Worm (Caenorhabditis elegans) whole organism, young adult: ENCODE results near the gene F25E5.5.

Experiments used
- C06A6.2 ChIP-seq: fragments of 200-800 bp; sonication (Bioruptor generic); conservative IDR thresholded peaks from 2 replicates; pipeline ENCODE4 v1.3.6; 2022; ENCODE audit warnings: missing genetic modification characterization, missing compliant biosample characterization
- F37B4.10 ChIP-seq: fragments of 200-800 bp; sonication (Bioruptor generic); IDR thresholded peaks from 2 replicates; pipeline ENCODE4 v1.3.6; 2022; ENCODE audit warnings: missing genetic modification characterization, missing compliant biosample characterization
- F49E8.2 ChIP-seq: sonication (generic microtip); optimal IDR thresholded peaks from 3 replicates; lab custom pipeline; 2017; ENCODE audit warnings: missing genetic modification characterization, mild to moderate bottlenecking, missing compliant biosample characterization, antibody characterized with exemption, moderate library complexity; ENCODE audit not compliant: insufficient read depth
- F57A8.1 ChIP-seq: fragments of 200-800 bp; sonication (Bioruptor generic); optimal IDR thresholded peaks from 2 replicates; lab custom pipeline; 2018; ENCODE audit warnings: mild to moderate bottlenecking, missing genetic modification characterization, moderate library complexity, missing compliant biosample characterization
- K12H6.12 ChIP-seq: fragments of 200-800 bp; sonication (Bioruptor generic); optimal IDR thresholded peaks from 2 replicates; lab custom pipeline; 2018; ENCODE audit warnings: mild to moderate bottlenecking, missing genetic modification characterization, missing compliant biosample characterization
- T07F8.4 ChIP-seq: sonication (generic microtip); optimal IDR thresholded peaks from 2 replicates; lab custom pipeline; 2016; ENCODE audit warnings: mild to moderate bottlenecking, missing genetic modification characterization, moderate library complexity, missing compliant biosample characterization
- T26A5.8 ChIP-seq: sonication (generic microtip); optimal IDR thresholded peaks from 2 replicates; lab custom pipeline; 2016; ENCODE audit warnings: missing genetic modification characterization, missing compliant biosample characterization
- Y53F4B.3 ChIP-seq: fragments of 200-800 bp; sonication (Bioruptor generic); IDR thresholded peaks from 2 replicates; pipeline ENCODE4 v1.3.6; 2022; ENCODE audit warnings: missing genetic modification reagents, missing genetic modification characterization, missing compliant biosample characterization
- aptf-2 ChIP-seq: fragments of 200-800 bp; sonication (Bioruptor generic); conservative IDR thresholded peaks from 2 replicates; pipeline ENCODE4 v1.3.6; 2022; ENCODE audit warnings: missing genetic modification reagents, missing genetic modification characterization, missing compliant biosample characterization
- attf-3 ChIP-seq: fragments of 200-800 bp; sonication (Bioruptor generic); conservative IDR thresholded peaks from 2 replicates; pipeline ENCODE4 v1.3.6; 2022; ENCODE audit warnings: missing genetic modification reagents, missing genetic modification characterization, missing compliant biosample characterization
- attf-6 ChIP-seq: fragments of 200-800 bp; sonication (Bioruptor generic); IDR thresholded peaks from 2 replicates; pipeline ENCODE4 v1.3.6; 2022; ENCODE audit warnings: missing genetic modification reagents, missing genetic modification characterization, missing compliant biosample characterization
- ceh-79 ChIP-seq: sonication (generic microtip); optimal IDR thresholded peaks from 2 replicates; lab custom pipeline; 2017; ENCODE audit warnings: mild to moderate bottlenecking, missing genetic modification characterization, missing compliant biosample characterization
- dpl-1 ChIP-seq: fragments of 150-350 bp; optimal IDR thresholded peaks from 2 replicates; lab custom pipeline; 2014; ENCODE audit warnings: missing biosample characterization, missing genetic modification reagents, missing genetic modification characterization
- efl-1 ChIP-seq: fragments of 150-350 bp; optimal IDR thresholded peaks from 2 replicates; lab custom pipeline; 2014; ENCODE audit warnings: missing biosample characterization, missing genetic modification reagents, missing genetic modification characterization
- egrh-3 ChIP-seq: fragments of 200-800 bp; sonication (Bioruptor generic); IDR thresholded peaks from 2 replicates; pipeline ENCODE4 v1.3.6; 2022; ENCODE audit warnings: missing genetic modification reagents, missing genetic modification characterization, missing compliant biosample characterization
- him-1 ChIP-seq: sonication (generic microtip); optimal IDR thresholded peaks from 2 replicates; lab custom pipeline; 2016; ENCODE audit warnings: missing genotype, missing genetic modification reagents, missing genetic modification characterization, missing compliant biosample characterization
- hlh-12 ChIP-seq: sonication (generic microtip); optimal IDR thresholded peaks from 2 replicates; lab custom pipeline; 2016; ENCODE audit warnings: missing genetic modification characterization, missing compliant biosample characterization
- hlh-26 ChIP-seq: fragments of 200-800 bp; sonication (Bioruptor generic); conservative IDR thresholded peaks from 2 replicates; pipeline ENCODE4 v1.3.6; 2022; ENCODE audit warnings: missing genetic modification reagents, missing genetic modification characterization, missing compliant biosample characterization
- let-526 ChIP-seq: fragments of 200-800 bp; sonication (Bioruptor generic); IDR thresholded peaks from 2 replicates; pipeline ENCODE4 v1.3.6; 2022; ENCODE audit warnings: missing genetic modification reagents, missing genetic modification characterization, missing compliant biosample characterization
- lin-54 ChIP-seq: fragments of 200-800 bp; sonication (Bioruptor generic); optimal IDR thresholded peaks from 2 replicates; lab custom pipeline; 2018; ENCODE audit warnings: mild to moderate bottlenecking, missing genetic modification characterization, missing compliant biosample characterization
- lsy-27 ChIP-seq: sonication (generic microtip); optimal IDR thresholded peaks from 2 replicates; lab custom pipeline; 2017; ENCODE audit warnings: missing genetic modification characterization, mild to moderate bottlenecking, missing compliant biosample characterization, antibody characterized with exemption, missing genotype, borderline replicate concordance; ENCODE audit not compliant: insufficient read depth
- madf-10 ChIP-seq: sonication (generic microtip); optimal IDR thresholded peaks from 2 replicates; lab custom pipeline; 2016; ENCODE audit warnings: mild to moderate bottlenecking, missing genetic modification characterization, missing compliant biosample characterization
- madf-8 ChIP-seq: fragments of 200-800 bp; sonication (Bioruptor generic); conservative IDR thresholded peaks from 2 replicates; pipeline ENCODE4 v1.3.6; 2022; ENCODE audit warnings: missing genetic modification reagents, missing genetic modification characterization, missing compliant biosample characterization
- mel-28 ChIP-seq: sonication (generic microtip); optimal IDR thresholded peaks from 2 replicates; lab custom pipeline; 2016; ENCODE audit warnings: borderline replicate concordance, mild to moderate bottlenecking, missing genetic modification characterization, missing compliant biosample characterization
- mes-4 ChIP-seq: sonication (generic microtip); optimal IDR thresholded peaks from 2 replicates; lab custom pipeline; 2016; ENCODE audit warnings: missing genotype, missing genetic modification characterization, missing compliant biosample characterization
- nfya-2 ChIP-seq: fragments of 200-800 bp; sonication (Bioruptor generic); IDR thresholded peaks from 2 replicates; pipeline ENCODE4 v1.3.6; 2022; ENCODE audit warnings: missing genetic modification reagents, missing genetic modification characterization, missing compliant biosample characterization
- pbrm-1 ChIP-seq: fragments of 200-800 bp; sonication (Bioruptor generic); IDR thresholded peaks from 2 replicates; pipeline ENCODE4 v1.3.6; 2022; ENCODE audit warnings: missing genetic modification reagents, missing genetic modification characterization, missing compliant biosample characterization
- pha-4 ChIP-seq: fragments of 150-350 bp; sonication (generic microtip); optimal IDR thresholded peaks from 2 replicates; lab custom pipeline; 2014; ENCODE audit warnings: missing biosample characterization, missing genetic modification reagents, missing genetic modification characterization
- rec-8 ChIP-seq, 2 experiments: sonication (generic microtip); optimal IDR thresholded peaks; 2 replicates each; lab custom pipeline; 2016; ENCODE audit warnings: mild to moderate bottlenecking in 2 of 2, missing genetic modification characterization in 2 of 2, missing genetic modification reagents in 2 of 2, missing genotype in 2 of 2, missing biosample characterization in 1 of 2, missing compliant biosample characterization in 1 of 2, moderate library complexity in 1 of 2
- snpc-1.3 ChIP-seq: sonication (generic microtip); optimal IDR thresholded peaks from 2 replicates; lab custom pipeline; 2017; ENCODE audit warnings: missing genetic modification characterization, mild to moderate bottlenecking, missing compliant biosample characterization, antibody characterized with exemption, moderate library complexity, missing genotype, missing genetic modification reagents; ENCODE audit not compliant: insufficient read depth
- tlf-1 ChIP-seq: fragments of 200-800 bp; sonication (Bioruptor generic); optimal IDR thresholded peaks from 2 replicates; lab custom pipeline; 2018; ENCODE audit warnings: mild to moderate bottlenecking, missing genetic modification characterization, missing compliant biosample characterization
- unc-130 ChIP-seq: sonication (generic microtip); optimal IDR thresholded peaks from 2 replicates; lab custom pipeline; 2016; ENCODE audit warnings: missing genetic modification reagents, missing genetic modification characterization, missing compliant biosample characterization
- unc-62 ChIP-seq: fragments of 150-350 bp; optimal IDR thresholded peaks from 2 replicates; lab custom pipeline; 2014; ENCODE audit warnings: missing biosample characterization, missing genetic modification reagents, missing genetic modification characterization
- xnd-1 ChIP-seq: sonication (generic microtip); optimal IDR thresholded peaks from 2 replicates; lab custom pipeline; 2016; ENCODE audit warnings: missing genotype, missing genetic modification reagents, missing genetic modification characterization, missing compliant biosample characterization
- ztf-18 ChIP-seq: sonication (generic microtip); optimal IDR thresholded peaks from 2 replicates; lab custom pipeline; 2016; ENCODE audit warnings: missing genotype, mild to moderate bottlenecking, missing genetic modification characterization, missing compliant biosample characterization

The F25E5.5 gene

DNA sequence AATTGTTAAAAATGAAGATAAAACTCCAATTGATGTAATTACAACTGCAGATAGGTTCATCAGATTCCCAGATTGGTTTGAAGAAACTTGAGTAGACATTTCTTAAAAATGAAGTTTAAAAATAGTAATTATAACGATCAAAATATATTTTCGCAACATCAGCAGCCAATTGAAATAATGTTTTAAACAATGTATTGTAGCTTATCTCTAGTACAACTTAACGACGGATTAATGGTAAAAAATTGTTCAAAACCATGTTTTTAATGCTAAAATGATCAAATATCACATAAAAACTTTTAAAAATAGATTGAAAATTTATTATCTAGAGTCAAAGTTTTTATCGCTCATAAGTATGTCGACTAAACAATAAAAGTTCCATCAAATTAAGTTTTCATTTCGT is 48.1 kb downstream of the F25E5.5 start, which contains the start of gene srbc-11:
TSS of gene srbc-11 (minus strand) at position 101 of the 400 bp plus-strand sequence.
- TF ChIP-seq nfya-2, result no peak
- TF ChIP-seq lin-54 (GFP tag; lab: Kevin White, UChicago), result no peak
- TF ChIP-seq attf-3, result no peak
- no peak for TF ChIP-seq dpl-1 (GFP tag; lab: Kevin White, UChicago)
- no peak for TF ChIP-seq F57A8.1 (GFP tag; lab: Kevin White, UChicago)
- no peak for TF ChIP-seq pha-4 (tag; lab: Kevin White, UChicago)
- TF ChIP-seq Y53F4B.3, result no peak
- TF ChIP-seq hlh-26 (GFP tag; lab: Robert Waterston, UW), result no peak
- no peak for TF ChIP-seq madf-8
- no peak for TF ChIP-seq lsy-27 (tag; lab: Kevin White, UChicago)
- no peak for TF ChIP-seq C06A6.2 (GFP tag; lab: Robert Waterston, UW)
- no peak for TF ChIP-seq F49E8.2 (tag; lab: Kevin White, UChicago)
- TF ChIP-seq rec-8 (tag; optimal IDR thresholded peaks at IDR 0.05; lab: Kevin White, UChicago), result no peak
- TF ChIP-seq mes-4 (tag; lab: Kevin White, UChicago), result no peak
- TF ChIP-seq him-1 (tag; lab: Kevin White, UChicago), result no peak
- TF ChIP-seq ceh-79, result no peak
- TF ChIP-seq T07F8.4 (tag; lab: Kevin White, UChicago), result no peak
- TF ChIP-seq unc-130 (GFP tag; lab: Kevin White, UChicago), result no peak
- no peak for TF ChIP-seq let-526 (GFP tag; lab: Robert Waterston, UW)
- TF ChIP-seq xnd-1 (tag; lab: Kevin White, UChicago), result no peak

DNA sequence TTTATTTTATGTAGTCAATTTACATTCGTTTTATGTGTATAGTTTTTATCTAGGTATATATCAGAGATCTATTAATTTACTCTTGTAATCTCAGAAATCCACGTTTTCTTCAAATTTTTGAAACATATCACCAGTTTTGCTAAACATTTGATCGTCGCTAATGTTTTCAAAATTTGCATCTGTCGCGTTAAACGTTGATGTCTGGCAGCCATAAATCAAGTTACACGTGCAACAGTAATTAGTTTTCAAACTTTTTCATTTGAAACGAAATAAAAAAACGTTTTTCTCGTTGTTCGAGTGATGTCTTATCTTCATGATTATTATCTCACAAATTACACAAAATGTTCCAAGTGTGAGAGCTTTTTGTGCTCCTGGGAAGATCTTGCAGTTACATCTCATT is 50.4 kb downstream of the F25E5.5 start, which contains the start of gene srh-79:
TSS of gene srh-79 (plus strand) at position 301 of the 400 bp plus-strand sequence.
- TF ChIP-seq aptf-2 (GFP tag; lab: Robert Waterston, UW), result no peak
- no peak for TF ChIP-seq ceh-79
- no peak for TF ChIP-seq F37B4.10
- no peak for TF ChIP-seq xnd-1 (tag; lab: Kevin White, UChicago)
- no peak for TF ChIP-seq pbrm-1 (GFP tag; lab: Robert Waterston, UW)
- no peak for TF ChIP-seq efl-1
- no peak for TF ChIP-seq egrh-3 (GFP tag; lab: Robert Waterston, UW)
- TF ChIP-seq attf-6 (GFP tag; lab: Robert Waterston, UW), result no peak
- no peak for TF ChIP-seq lsy-27 (tag; lab: Kevin White, UChicago)
- TF ChIP-seq ztf-18, result no peak
- no peak for TF ChIP-seq madf-10 (tag; lab: Kevin White, UChicago)
- TF ChIP-seq T26A5.8 (tag; lab: Kevin White, UChicago), result no peak
- TF ChIP-seq tlf-1 (GFP tag; lab: Kevin White, UChicago), result no peak
- no peak for TF ChIP-seq K12H6.12 (tag; lab: Kevin White, UChicago)
- TF ChIP-seq hlh-12 (tag; lab: Kevin White, UChicago), result no peak
- TF ChIP-seq unc-62, result no peak
- no peak for TF ChIP-seq snpc-1.3 (tag; lab: Kevin White, UChicago)
- no peak for TF ChIP-seq mel-28 (tag; lab: Kevin White, UChicago)
